Fruit fly (Drosophila melanogaster): ENCODE results near the gene CG1354.

CG1354 gene

dm6 chrX:9749745-9750144, 28.8 kb upstream of the CG1354 start:
- no peak for TF ChIP-seq psq (optimal IDR thresholded peaks at IDR 0.05)
- no peak for TF ChIP-seq ttk (optimal IDR thresholded peaks at IDR 0.05)
- no peak for TF ChIP-seq Myc (optimal IDR thresholded peaks at IDR 0.05)
- no peak for TF ChIP-seq Sin3A (optimal IDR thresholded peaks at IDR 0.05)
- TF ChIP-seq h (optimal IDR thresholded peaks at IDR 0.05) = no peak
- no peak for TF ChIP-seq insv (optimal IDR thresholded peaks at IDR 0.05)

- TF ChIP-seq h (optimal IDR thresholded peaks at IDR 0.05) (no peak), insv (optimal IDR thresholded peaks at IDR 0.05) (no peak), Sin3A (optimal IDR thresholded peaks at IDR 0.05) (no peak), psq (optimal IDR thresholded peaks at IDR 0.05) (no peak), Myc (optimal IDR thresholded peaks at IDR 0.05) (no peak), ttk (optimal IDR thresholded peaks at IDR 0.05) (no peak)
These were observed 27.1 kb upstream of the CG1354 start for dm6 chrX:9751443-9751842.

- TF ChIP-seq psq (optimal IDR thresholded peaks at IDR 0.05) (no peak), Sin3A (optimal IDR thresholded peaks at IDR 0.05) (no peak), h (optimal IDR thresholded peaks at IDR 0.05) (no peak), insv (optimal IDR thresholded peaks at IDR 0.05) (no peak), ttk (optimal IDR thresholded peaks at IDR 0.05) (no peak), Myc (optimal IDR thresholded peaks at IDR 0.05) (no peak)
These were observed 25.2 kb upstream of the CG1354 start for dm6 chrX:9753353-9753752.

- TF ChIP-seq psq (optimal IDR thresholded peaks at IDR 0.05) (no peak), Sin3A (optimal IDR thresholded peaks at IDR 0.05) (no peak), h (optimal IDR thresholded peaks at IDR 0.05) (no peak), ttk (optimal IDR thresholded peaks at IDR 0.05) (no peak), insv (optimal IDR thresholded peaks at IDR 0.05) (no peak), Myc (optimal IDR thresholded peaks at IDR 0.05) (no peak)
These were observed 24.1 kb upstream of the CG1354 start for dm6 chrX:9754474-9754873.

dm6 chrX:9757976-9758375, 20.6 kb upstream of the CG1354 start:
- TF ChIP-seq Myc (optimal IDR thresholded peaks at IDR 0.05) (no peak), ttk (optimal IDR thresholded peaks at IDR 0.05) (no peak), psq (optimal IDR thresholded peaks at IDR 0.05) (no peak), h (optimal IDR thresholded peaks at IDR 0.05) (no peak), Sin3A (optimal IDR thresholded peaks at IDR 0.05) (no peak), insv (optimal IDR thresholded peaks at IDR 0.05) (no peak)

dm6 chrX:9765565-9765964, 13.0 kb upstream of the CG1354 start:
- TF ChIP-seq Sin3A (optimal IDR thresholded peaks at IDR 0.05) (no peak), h (optimal IDR thresholded peaks at IDR 0.05) (no peak)

dm6 chrX:9771084-9771483, 7.5 kb upstream of the CG1354 start:
- TF ChIP-seq psq (optimal IDR thresholded peaks at IDR 0.05) (no peak), Myc (optimal IDR thresholded peaks at IDR 0.05) (no peak), Sin3A (optimal IDR thresholded peaks at IDR 0.05) (no peak), insv (optimal IDR thresholded peaks at IDR 0.05) (no peak), h (optimal IDR thresholded peaks at IDR 0.05) (no peak), ttk (optimal IDR thresholded peaks at IDR 0.05) (no peak)

dm6 chrX:9782923-9783322, 4.4 kb downstream of the CG1354 start, which contains the start of gene CARPB:
Gene CARPB, plus strand, starts transcription at chrX:9783223.
- TF ChIP-seq h (optimal IDR thresholded peaks at IDR 0.05) = no peak
- TF ChIP-seq Sin3A (optimal IDR thresholded peaks at IDR 0.05) = no peak
- no peak for TF ChIP-seq Myc (optimal IDR thresholded peaks at IDR 0.05)
- TF ChIP-seq insv (optimal IDR thresholded peaks at IDR 0.05) = no peak
- TF ChIP-seq ttk (optimal IDR thresholded peaks at IDR 0.05) = no peak
- no peak for TF ChIP-seq psq (optimal IDR thresholded peaks at IDR 0.05)

- TF ChIP-seq ttk (optimal IDR thresholded peaks at IDR 0.05) (no peak), Myc (optimal IDR thresholded peaks at IDR 0.05) (no peak), Sin3A (optimal IDR thresholded peaks at IDR 0.05) (no peak), insv (optimal IDR thresholded peaks at IDR 0.05) (no peak), h (optimal IDR thresholded peaks at IDR 0.05) (no peak), psq (optimal IDR thresholded peaks at IDR 0.05) (no peak)
These were observed 8.8 kb downstream of the CG1354 start for dm6 chrX:9787363-9787762.

dm6 chrX:9787941-9788340, 9.4 kb downstream of the CG1354 start:
- TF ChIP-seq ttk (optimal IDR thresholded peaks at IDR 0.05) (no peak), insv (optimal IDR thresholded peaks at IDR 0.05) (no peak), Sin3A (optimal IDR thresholded peaks at IDR 0.05) (no peak), Myc (optimal IDR thresholded peaks at IDR 0.05) (no peak), psq (optimal IDR thresholded peaks at IDR 0.05) (no peak), h (optimal IDR thresholded peaks at IDR 0.05) (no peak)

- TF ChIP-seq Myc (optimal IDR thresholded peaks at IDR 0.05) = no peak
- no peak for TF ChIP-seq Sin3A (optimal IDR thresholded peaks at IDR 0.05)
- TF ChIP-seq psq (optimal IDR thresholded peaks at IDR 0.05) = no peak
- TF ChIP-seq h (optimal IDR thresholded peaks at IDR 0.05) = no peak
- TF ChIP-seq insv (optimal IDR thresholded peaks at IDR 0.05) = no peak
- TF ChIP-seq ttk (optimal IDR thresholded peaks at IDR 0.05) = no peak
These were observed 15.7 kb downstream of the CG1354 start for dm6 chrX:9794290-9794689.

- TF ChIP-seq h (optimal IDR thresholded peaks at IDR 0.05) (no peak), ttk (optimal IDR thresholded peaks at IDR 0.05) (no peak), psq (optimal IDR thresholded peaks at IDR 0.05) (no peak), Sin3A (optimal IDR thresholded peaks at IDR 0.05) (no peak), Myc (optimal IDR thresholded peaks at IDR 0.05) (no peak), insv (optimal IDR thresholded peaks at IDR 0.05) (no peak)
These were observed 34.0 kb downstream of the CG1354 start for dm6 chrX:9812579-9812978.

dm6 chrX:9816063-9816462, 37.5 kb downstream of the CG1354 start:
- no peak for TF ChIP-seq h (optimal IDR thresholded peaks at IDR 0.05)

- TF ChIP-seq insv (optimal IDR thresholded peaks at IDR 0.05) = no peak
- no peak for TF ChIP-seq Sin3A (optimal IDR thresholded peaks at IDR 0.05)
- no peak for TF ChIP-seq Myc (optimal IDR thresholded peaks at IDR 0.05)
- TF ChIP-seq h (optimal IDR thresholded peaks at IDR 0.05) = no peak
- TF ChIP-seq ttk (optimal IDR thresholded peaks at IDR 0.05) = no peak
- TF ChIP-seq psq (optimal IDR thresholded peaks at IDR 0.05) = no peak
These were observed 51.4 kb downstream of the CG1354 start for dm6 chrX:9829896-9830295.

Data from Kc167 (cell line).